Fruit fly (Drosophila melanogaster) whole organism, prepupa: ENCODE results near the gene siz.

Experiments
- Blimp-1 ChIP-seq: fragments of 200-800 bp; sonication (Bioruptor generic); optimal IDR thresholded peaks from 3 replicates; lab custom pipeline; 2017; ENCODE audit warnings: missing biosample characterization, missing genetic modification characterization, mild to moderate bottlenecking, moderate library complexity, missing genetic modification reagents
- CG10631 ChIP-seq: fragments of 200-800 bp; sonication (Bioruptor generic); optimal IDR thresholded peaks from 2 replicates; lab custom pipeline; 2016; ENCODE audit warnings: missing biosample characterization, missing genetic modification characterization
- CG11762 ChIP-seq: fragments of 200-800 bp; sonication (Bioruptor generic); optimal IDR thresholded peaks from 3 replicates; lab custom pipeline; 2016; ENCODE audit warnings: missing biosample characterization, missing genetic modification characterization; ENCODE audit not compliant: insufficient read depth
- CG11902 ChIP-seq: fragments of 200-800 bp; sonication (Bioruptor generic); optimal IDR thresholded peaks from 3 replicates; lab custom pipeline; 2016; ENCODE audit warnings: missing biosample characterization, missing genetic modification characterization
- CG1621 ChIP-seq: fragments of 200-800 bp; sonication (Bioruptor generic); optimal IDR thresholded peaks from 3 replicates; lab custom pipeline; 2018; ENCODE audit warnings: missing biosample characterization, mild to moderate bottlenecking, missing genetic modification characterization
- CG16779 ChIP-seq: fragments of 200-800 bp; sonication (Bioruptor generic); optimal IDR thresholded peaks from 3 replicates; lab custom pipeline; 2017; ENCODE audit warnings: missing biosample characterization, mild to moderate bottlenecking, missing genetic modification characterization
- CG3032 ChIP-seq: fragments of 200-800 bp; optimal IDR thresholded peaks from 2 replicates; lab custom pipeline; 2019; ENCODE audit warnings: missing biosample characterization, mild to moderate bottlenecking, missing genetic modification characterization, moderate library complexity
- CG32006 ChIP-seq: fragments of 200-800 bp; sonication (Bioruptor generic); optimal IDR thresholded peaks from 3 replicates; lab custom pipeline; 2017; ENCODE audit warnings: missing biosample characterization, mild to moderate bottlenecking, missing genetic modification characterization
- CG34406 ChIP-seq: fragments of 200-800 bp; sonication (Bioruptor generic); optimal IDR thresholded peaks from 3 replicates; lab custom pipeline; 2016; ENCODE audit warnings: missing biosample characterization, missing genetic modification characterization
- CG3919 ChIP-seq: fragments of 200-800 bp; sonication (Bioruptor generic); optimal IDR thresholded peaks from 3 replicates; lab custom pipeline; 2016; ENCODE audit warnings: missing biosample characterization, missing genetic modification characterization
- CG4318 ChIP-seq: fragments of 200-800 bp; sonication (Bioruptor generic); optimal IDR thresholded peaks from 3 replicates; lab custom pipeline; 2017; ENCODE audit warnings: missing biosample characterization, mild to moderate bottlenecking, missing genetic modification characterization
- CG6163 ChIP-seq: fragments of 200-800 bp; sonication (Bioruptor generic); IDR thresholded peaks from 3 replicates; pipeline ENCODE4 v1.3.6; 2022; ENCODE audit warnings: missing biosample characterization, missing genetic modification characterization
- CG6276 ChIP-seq: fragments of 200-800 bp; sonication (Bioruptor generic); optimal IDR thresholded peaks from 2 replicates; lab custom pipeline; 2017; ENCODE audit warnings: missing biosample characterization, mild to moderate bottlenecking, missing genetic modification characterization
- CG6792 ChIP-seq: fragments of 200-800 bp; sonication (Bioruptor generic); optimal IDR thresholded peaks from 3 replicates; lab custom pipeline; 2016; ENCODE audit warnings: missing biosample characterization, missing genetic modification characterization
- CG7368 ChIP-seq: fragments of 200-800 bp; sonication (Bioruptor generic); optimal IDR thresholded peaks from 3 replicates; lab custom pipeline; 2016; ENCODE audit warnings: missing biosample characterization, missing genetic modification characterization
- CG8119 ChIP-seq: fragments of 200-800 bp; sonication (Bioruptor generic); IDR thresholded peaks from 3 replicates; pipeline ENCODE4 v1.3.6; 2022; ENCODE audit warnings: missing biosample characterization, missing genetic modification characterization
- CG8319 ChIP-seq: fragments of 200-800 bp; sonication (Bioruptor generic); optimal IDR thresholded peaks from 3 replicates; lab custom pipeline; 2016; ENCODE audit warnings: missing biosample characterization, missing genetic modification characterization
- CG8632 ChIP-seq: fragments of 200-800 bp; sonication (Bioruptor generic); optimal IDR thresholded peaks from 3 replicates; lab custom pipeline; 2016; ENCODE audit warnings: missing biosample characterization, missing genetic modification characterization
- Eip75B ChIP-seq: fragments of 200-800 bp; sonication (Bioruptor generic); optimal IDR thresholded peaks from 3 replicates; lab custom pipeline; 2016; ENCODE audit warnings: missing biosample characterization, missing genetic modification characterization
- Eip78C ChIP-seq: fragments of 200-800 bp; sonication (Bioruptor generic); peaks from one replicate; lab custom pipeline; 2016; ENCODE audit warnings: missing biosample characterization, missing genetic modification characterization
- Ets21C ChIP-seq: fragments of 200-800 bp; sonication (Bioruptor generic); optimal IDR thresholded peaks from 3 replicates; lab custom pipeline; 2016; ENCODE audit warnings: missing biosample characterization, missing genetic modification characterization
- Ets96B ChIP-seq: fragments of 200-800 bp; optimal IDR thresholded peaks from 2 replicates; lab custom pipeline; 2019; ENCODE audit warnings: missing biosample characterization, mild to moderate bottlenecking, missing genetic modification characterization, moderate library complexity
- Gug ChIP-seq: fragments of 200-800 bp; sonication (Bioruptor generic); IDR thresholded peaks from 2 replicates; pipeline ENCODE4 v1.3.6; 2022; ENCODE audit warnings: missing biosample characterization, missing genetic modification characterization
- Hr38 ChIP-seq: sonication (Bioruptor generic); optimal IDR thresholded peaks from 2 replicates; lab custom pipeline; 2016; ENCODE audit warnings: missing biosample characterization, missing genetic modification characterization
- Hr39 ChIP-seq: fragments of 200-800 bp; sonication (Bioruptor generic); optimal IDR thresholded peaks from 2 replicates; lab custom pipeline; 2016; ENCODE audit warnings: missing biosample characterization, missing genetic modification characterization
- Hr4 ChIP-seq: fragments of 200-800 bp; sonication (Bioruptor generic); optimal IDR thresholded peaks from 3 replicates; lab custom pipeline; 2016; ENCODE audit warnings: missing biosample characterization, missing genetic modification characterization
- Lpt ChIP-seq: fragments of 200-800 bp; sonication (Bioruptor generic); optimal IDR thresholded peaks from 3 replicates; lab custom pipeline; 2016; ENCODE audit warnings: missing biosample characterization, missing genetic modification characterization
- Met ChIP-seq: fragments of 200-800 bp; sonication (Bioruptor generic); optimal IDR thresholded peaks from 3 replicates; lab custom pipeline; 2016; ENCODE audit warnings: missing biosample characterization, missing genetic modification characterization
- OdsH ChIP-seq: fragments of 200-800 bp; sonication (Bioruptor generic); optimal IDR thresholded peaks from 3 replicates; lab custom pipeline; 2016; ENCODE audit warnings: missing biosample characterization, missing genetic modification characterization
- Smox ChIP-seq: fragments of 200-800 bp; sonication (Bioruptor generic); optimal IDR thresholded peaks from 3 replicates; lab custom pipeline; 2016; ENCODE audit warnings: missing biosample characterization, missing genetic modification characterization
- Sox102F ChIP-seq: fragments of 200-800 bp; sonication (Bioruptor generic); optimal IDR thresholded peaks from 2 replicates; lab custom pipeline; 2016; ENCODE audit warnings: missing biosample characterization, mild to moderate bottlenecking, missing genetic modification characterization
- Sox14 ChIP-seq: fragments of 200-800 bp; sonication (Bioruptor generic); optimal IDR thresholded peaks from 3 replicates; lab custom pipeline; 2016; ENCODE audit warnings: missing biosample characterization, missing genetic modification characterization
- acj6 ChIP-seq: fragments of 200-800 bp; sonication (Bioruptor generic); optimal IDR thresholded peaks from 3 replicates; lab custom pipeline; 2016; ENCODE audit warnings: missing biosample characterization, missing genetic modification characterization
- cyc ChIP-seq: fragments of 200-800 bp; sonication (Bioruptor generic); optimal IDR thresholded peaks from 3 replicates; lab custom pipeline; 2016; ENCODE audit warnings: missing biosample characterization, missing genetic modification characterization
- dac ChIP-seq: fragments of 200-800 bp; sonication (Bioruptor generic); optimal IDR thresholded peaks from 2 replicates; lab custom pipeline; 2017; ENCODE audit warnings: missing biosample characterization, mild to moderate bottlenecking, missing genetic modification characterization
- dsx ChIP-seq: fragments of 200-800 bp; optimal IDR thresholded peaks from 3 replicates; lab custom pipeline; 2019; ENCODE audit warnings: missing biosample characterization, mild to moderate bottlenecking, missing genetic modification characterization, moderate library complexity; ENCODE audit not compliant: poor library complexity, severe bottlenecking
- fd59A ChIP-seq: fragments of 200-800 bp; sonication (Bioruptor generic); optimal IDR thresholded peaks from 2 replicates; lab custom pipeline; 2017; ENCODE audit warnings: missing biosample characterization, mild to moderate bottlenecking, missing genetic modification characterization, missing genetic modification reagents
- fd85E ChIP-seq: fragments of 200-800 bp; sonication (Bioruptor generic); optimal IDR thresholded peaks from 3 replicates; lab custom pipeline; 2016; ENCODE audit warnings: missing biosample characterization, missing genetic modification characterization
- lz ChIP-seq: fragments of 200-800 bp; sonication (Bioruptor generic); optimal IDR thresholded peaks from 3 replicates; lab custom pipeline; 2016; ENCODE audit warnings: missing biosample characterization, missing genetic modification characterization
- net ChIP-seq: fragments of 200-800 bp; sonication (Bioruptor generic); optimal IDR thresholded peaks from 3 replicates; lab custom pipeline; 2016; ENCODE audit warnings: missing biosample characterization, missing genetic modification characterization
- salr ChIP-seq, 2 experiments: fragments of 200-800 bp; sonication (Bioruptor generic); optimal IDR thresholded peaks; 3 replicates each; lab custom pipeline; 2016 to 2018; ENCODE audit warnings: missing biosample characterization in 2 of 2, missing genetic modification characterization in 2 of 2, mild to moderate bottlenecking in 1 of 2
- spab ChIP-seq: fragments of 200-800 bp; sonication (Bioruptor generic); optimal IDR thresholded peaks from 2 replicates; lab custom pipeline; 2017; ENCODE audit warnings: missing biosample characterization, mild to moderate bottlenecking, missing genetic modification characterization, missing genetic modification reagents
- ss ChIP-seq, 2 experiments: fragments of 200-800 bp; sonication (Bioruptor generic); optimal IDR thresholded peaks; 2 replicates in 1 of 2; 3 replicates in 1 of 2; lab custom pipeline; 2017 to 2018; ENCODE audit warnings: mild to moderate bottlenecking in 2 of 2, missing biosample characterization in 2 of 2, missing genetic modification characterization in 2 of 2, moderate library complexity in 1 of 2
- svp ChIP-seq: fragments of 200-800 bp; sonication (Bioruptor generic); peaks from one replicate; lab custom pipeline; 2016; ENCODE audit warnings: missing biosample characterization, missing genetic modification characterization

siz gene

DNA sequence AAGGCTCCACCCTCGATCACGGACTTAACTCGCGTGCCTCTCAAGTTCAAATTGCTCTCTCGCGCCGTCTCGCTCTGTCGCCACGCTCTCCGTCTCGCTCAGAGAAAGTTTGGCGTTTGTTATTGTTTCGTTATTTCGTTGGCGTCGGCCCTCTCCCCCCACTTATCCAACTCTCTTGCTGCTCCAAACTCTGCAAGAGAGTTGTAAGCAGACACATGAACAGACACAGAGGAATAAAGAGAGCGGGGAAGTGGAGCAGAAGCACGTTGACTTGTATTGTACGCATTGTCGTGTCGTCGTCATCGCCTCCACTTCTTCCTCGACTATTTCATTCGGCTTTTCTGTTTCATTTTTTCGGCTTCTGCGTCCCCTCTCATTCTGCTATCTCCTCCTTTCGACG is 11.0 kb upstream of the siz start (continued):
- no peak for TF ChIP-seq acj6 (GFP tag; lab: Kevin White, UChicago)
- TF ChIP-seq, all 60 proteins: peak for 11

DNA sequence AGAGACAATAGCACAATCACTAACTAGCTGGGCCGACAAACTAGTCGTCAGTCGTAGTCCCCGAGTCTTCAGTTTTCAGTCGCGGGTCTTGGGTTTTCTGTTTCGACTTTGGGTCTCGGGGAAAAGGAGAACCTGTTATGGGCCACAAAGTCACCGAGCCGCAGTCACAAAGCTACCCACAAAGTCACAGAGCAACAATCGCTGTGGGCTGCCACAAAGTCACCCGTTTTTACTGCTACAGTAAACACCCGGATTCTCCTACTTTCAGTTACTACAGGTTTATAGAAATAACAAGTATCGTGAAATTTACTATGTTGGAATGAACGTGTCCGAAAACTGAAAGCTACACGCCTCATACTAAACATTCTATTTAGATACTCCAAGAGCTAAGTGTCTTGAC is 10.5 kb upstream of the siz start:
- peak; percentile 64 for TF ChIP-seq Eip78C (GFP tag; lab: Kevin White, UChicago)
- TF ChIP-seq Eip75B (GFP tag; lab: Kevin White, UChicago): no peak

dm6 chr3L:21024563-21024962 is 9.8 kb upstream of the siz start:
- TF ChIP-seq svp (GFP tag; lab: Kevin White, UChicago) (peak; percentile 94), cyc (GFP tag; lab: Kevin White, UChicago) (no peak)

- TF ChIP-seq CG6276 (GFP tag; lab: Kevin White, UChicago) (peak; percentile 83), CG3032 (tag; lab: Kevin White, UChicago) (peak; percentile 47), CG1621 (tag; lab: Kevin White, UChicago) (peak; percentile 69), Lpt (GFP tag; lab: Kevin White, UChicago) (peak; percentile 59), Sox14 (no peak), ss (GFP tag; optimal IDR thresholded peaks at IDR 0.05; lab: Kevin White, UChicago) (peak; percentile 72 to 80), Hr39 (GFP tag; lab: Kevin White, UChicago) (no peak), CG32006 (GFP tag; lab: Kevin White, UChicago) (peak; percentile 36), CG11762 (GFP tag; lab: Kevin White, UChicago) (no peak), dsx (peak; percentile 60), dac (GFP tag; lab: Kevin White, UChicago) (peak; percentile 40), CG10631 (GFP tag; lab: Kevin White, UChicago) (no peak), CG8119 (GFP tag; lab: Robert Waterston, UW) (peak; percentile 64), Blimp-1 (GFP tag; lab: Kevin White, UChicago) (no peak), lz (GFP tag; lab: Kevin White, UChicago) (no peak), CG8319 (GFP tag; lab: Kevin White, UChicago) (no peak), CG34406 (GFP tag; lab: Kevin White, UChicago) (peak; percentile 7), Met (no peak), Ets21C (GFP tag; lab: Kevin White, UChicago) (no peak), CG11902 (no peak), CG8632 (GFP tag; lab: Kevin White, UChicago) (peak; percentile 20), CG4318 (no peak), Hr38 (GFP tag; lab: Kevin White, UChicago) (no peak), cyc (GFP tag; lab: Kevin White, UChicago) (no peak), fd59A (GFP tag; lab: Kevin White, UChicago) (peak; percentile 33), CG6792 (no peak), Hr4 (no peak), CG3919 (GFP tag; lab: Kevin White, UChicago) (peak; percentile 23), OdsH (GFP tag; lab: Kevin White, UChicago) (peak; percentile 14), Ets96B (tag; lab: Kevin White, UChicago) (peak; percentile 52), acj6 (GFP tag; lab: Kevin White, UChicago) (no peak), Eip75B (GFP tag; lab: Kevin White, UChicago) (peak; percentile 12), CG16779 (peak; percentile 71), net (peak; percentile 40), salr (GFP tag; optimal IDR thresholded peaks at IDR 0.05; lab: Kevin White, UChicago) (peak; percentile 28 to 42), spab (GFP tag; lab: Kevin White, UChicago) (peak; percentile 67), CG6163 (peak; percentile 85), CG7368 (no peak), Smox (GFP tag; lab: Kevin White, UChicago) (no peak), Gug (GFP tag; lab: Robert Waterston, UW) (peak; percentile 11; the same call in 1 of the 2 replicates), Eip78C (GFP tag; lab: Kevin White, UChicago) (peak; percentile 20), Sox102F (GFP tag; lab: Kevin White, UChicago) (no peak), fd85E (GFP tag; lab: Kevin White, UChicago) (no peak)
These were observed 9.1 kb upstream of the siz start for dm6 chr3L:21024965-21025833.
